Fruit fly (Drosophila melanogaster) Kc167 (cell line): ENCODE results near the gene PDZ-GEF.

Experiments
- Sin3A ChIP-seq: fragments of >200 bp; optimal IDR thresholded peaks from 2 replicates; lab custom pipeline; 2018; ENCODE audit warnings: missing external identifiers
- insv ChIP-seq: fragments of >200 bp; optimal IDR thresholded peaks from 3 replicates; lab custom pipeline; 2018; ENCODE audit warnings: missing external identifiers

dm6 chr2L:6340222-6340725, 16.7 kb downstream of the PDZ-GEF start:
- TF ChIP-seq Sin3A (lab: Kevin White, UChicago) = no peak
- TF ChIP-seq insv (lab: Kevin White, UChicago) = no peak
